Worm (Caenorhabditis elegans) whole organism, late embryonic: ENCODE measurements around the gene ugt-44.

Experiments used
- ama-1 ChIP-seq: fragments of 150-350 bp; optimal IDR thresholded peaks from 2 replicates; lab custom pipeline; 2014
- dmd-4 ChIP-seq: sonication (generic microtip); optimal IDR thresholded peaks from 2 replicates; lab custom pipeline; 2016; ENCODE audit warnings: borderline replicate concordance, missing genetic modification characterization, missing compliant biosample characterization

ce11 chrIV:10436401-10436800, 33.1 kb upstream of the ugt-44 start, which contains the start of gene ins-1:
- TF ChIP-seq dmd-4 (no peak), ama-1 (lab: Kevin White, UChicago) (no peak)
